Fruit fly (Drosophila melanogaster) whole organism, embryonic: ENCODE results near the gene CG31910.

ENCODE experiments used
- B-H1 ChIP-seq: fragments of 200-800 bp; sonication (Bioruptor generic); IDR thresholded peaks from 3 replicates; pipeline ENCODE4 v1.3.6; 2022; ENCODE audit warnings: missing biosample characterization, missing genetic modification characterization
- Blimp-1 ChIP-seq: fragments of 200-800 bp; sonication (Bioruptor generic); optimal IDR thresholded peaks from 3 replicates; lab custom pipeline; 2018; ENCODE audit warnings: missing biosample characterization, missing genetic modification characterization, mild to moderate bottlenecking, moderate library complexity, missing genetic modification reagents
- CG10147 ChIP-seq: fragments of 200-800 bp; sonication (Bioruptor generic); optimal IDR thresholded peaks from 2 replicates; lab custom pipeline; 2019; ENCODE audit warnings: missing biosample characterization, mild to moderate bottlenecking, missing genetic modification characterization, moderate library complexity
- CG11398 ChIP-seq: fragments of 200-800 bp; sonication (Bioruptor generic); optimal IDR thresholded peaks from 2 replicates; lab custom pipeline; 2016; ENCODE audit warnings: missing biosample characterization, missing genetic modification characterization
- CG12219 ChIP-seq: fragments of 200-800 bp; sonication (Bioruptor generic); optimal IDR thresholded peaks from 3 replicates; lab custom pipeline; 2018; ENCODE audit warnings: missing biosample characterization, mild to moderate bottlenecking, missing genetic modification characterization
- CG13624 ChIP-seq: fragments of 200-800 bp; sonication (Bioruptor generic); optimal IDR thresholded peaks from 2 replicates; lab custom pipeline; 2016; ENCODE audit warnings: missing biosample characterization, missing genetic modification characterization
- CG14710 ChIP-seq: fragments of 200-800 bp; sonication (Bioruptor generic); optimal IDR thresholded peaks from 3 replicates; lab custom pipeline; 2019; ENCODE audit warnings: missing biosample characterization, mild to moderate bottlenecking, missing genetic modification characterization, moderate library complexity
- CG15073 ChIP-seq: fragments of 200-800 bp; sonication (Bioruptor generic); optimal IDR thresholded peaks from 2 replicates; lab custom pipeline; 2016; ENCODE audit warnings: missing biosample characterization, missing genetic modification characterization
- CG15269 ChIP-seq: fragments of 200-800 bp; sonication (Bioruptor generic); optimal IDR thresholded peaks from 2 replicates; lab custom pipeline; 2018; ENCODE audit warnings: missing biosample characterization, mild to moderate bottlenecking, missing genetic modification characterization, moderate library complexity
- CG1647 ChIP-seq: fragments of 200-800 bp; sonication (Bioruptor generic); optimal IDR thresholded peaks from 3 replicates; lab custom pipeline; 2016; ENCODE audit warnings: missing biosample characterization, missing genetic modification characterization
- CG16779 ChIP-seq: fragments of 200-800 bp; sonication (Bioruptor generic); IDR thresholded peaks from 2 replicates; pipeline ENCODE4 v1.3.6; 2022; ENCODE audit warnings: missing biosample characterization, missing genetic modification characterization
- CG17328 ChIP-seq: fragments of 200-800 bp; sonication (Bioruptor generic); IDR thresholded peaks from 2 replicates; pipeline ENCODE4 v1.3.6; 2022; ENCODE audit warnings: missing biosample characterization, missing genetic modification characterization
- CG17802 ChIP-seq: fragments of 200-800 bp; sonication (Bioruptor generic); optimal IDR thresholded peaks from 2 replicates; lab custom pipeline; 2018; ENCODE audit warnings: missing biosample characterization, mild to moderate bottlenecking, missing genetic modification characterization, moderate library complexity
- CG3281 ChIP-seq: fragments of 200-800 bp; sonication (Bioruptor generic); optimal IDR thresholded peaks from 3 replicates; lab custom pipeline; 2017; ENCODE audit warnings: missing biosample characterization, mild to moderate bottlenecking, missing genetic modification characterization
- CG4360 ChIP-seq: fragments of 200-800 bp; sonication (Bioruptor generic); IDR thresholded peaks from 2 replicates; pipeline ENCODE4 v1.3.6; 2022; ENCODE audit warnings: missing biosample characterization, missing genetic modification characterization
- CG8359 ChIP-seq: fragments of 200-800 bp; sonication (Bioruptor generic); optimal IDR thresholded peaks from 2 replicates; lab custom pipeline; 2017; ENCODE audit warnings: missing biosample characterization, mild to moderate bottlenecking, missing genetic modification characterization, borderline replicate concordance
- CG8478 ChIP-seq: fragments of >200 bp; optimal IDR thresholded peaks from 2 replicates; lab custom pipeline; 2018
- CTCF ChIP-seq: fragments of 200-800 bp; sonication (Bioruptor generic); optimal IDR thresholded peaks from 2 replicates; lab custom pipeline; 2017; ENCODE audit warnings: missing biosample characterization, mild to moderate bottlenecking, missing genetic modification characterization, moderate library complexity
- Drgx ChIP-seq: fragments of 200-800 bp; sonication (Bioruptor generic); IDR thresholded peaks from 2 replicates; pipeline ENCODE4 v1.3.6; 2022; ENCODE audit warnings: missing biosample characterization, missing genetic modification characterization
- E2f2 ChIP-seq: fragments of 200-800 bp; sonication (Bioruptor generic); IDR thresholded peaks from 2 replicates; pipeline ENCODE4 v1.3.6; 2022; ENCODE audit warnings: missing biosample characterization, missing genetic modification characterization
- Eip74EF ChIP-seq, 2 experiments: fragments of 200-800 bp in 1 of 2; fragments of >200 bp in 1 of 2; sonication (Bioruptor generic) in 1 of 2; optimal IDR thresholded peaks; 2 replicates each; lab custom pipeline; 2017 to 2019; ENCODE audit warnings: missing biosample characterization in 2 of 2, missing genetic modification characterization in 2 of 2, mild to moderate bottlenecking in 1 of 2, moderate library complexity in 1 of 2
- Fer1 ChIP-seq: fragments of 200-800 bp; sonication (Bioruptor generic); optimal IDR thresholded peaks from 2 replicates; lab custom pipeline; 2017; ENCODE audit warnings: missing biosample characterization, mild to moderate bottlenecking, missing genetic modification characterization
- Fer3 ChIP-seq: fragments of 200-800 bp; sonication (Bioruptor generic); optimal IDR thresholded peaks from 2 replicates; lab custom pipeline; 2018; ENCODE audit warnings: missing biosample characterization, mild to moderate bottlenecking, missing genetic modification characterization, moderate library complexity
- Hand ChIP-seq: fragments of 200-800 bp; sonication (Bioruptor generic); optimal IDR thresholded peaks from 2 replicates; lab custom pipeline; 2017; ENCODE audit warnings: mild to moderate bottlenecking, missing biosample characterization, missing genetic modification reagents, missing genetic modification characterization
- Hsf ChIP-seq: fragments of 200-800 bp; sonication (Bioruptor generic); optimal IDR thresholded peaks from 3 replicates; lab custom pipeline; 2016; ENCODE audit warnings: missing biosample characterization, missing genetic modification characterization
- Mes4 ChIP-seq: fragments of 200-800 bp; sonication (Bioruptor generic); optimal IDR thresholded peaks from 2 replicates; lab custom pipeline; 2016; ENCODE audit warnings: missing biosample characterization, missing genetic modification characterization
- NFAT ChIP-seq: fragments of 200-800 bp; sonication (Bioruptor generic); IDR thresholded peaks from 2 replicates; pipeline ENCODE4 v1.3.6; 2022; ENCODE audit warnings: missing biosample characterization, missing genetic modification characterization
- Nf-YB ChIP-seq: fragments of 200-800 bp; sonication (Bioruptor generic); optimal IDR thresholded peaks from 3 replicates; lab custom pipeline; 2019; ENCODE audit warnings: missing biosample characterization, mild to moderate bottlenecking, missing genetic modification characterization, moderate library complexity
- Rfx ChIP-seq: fragments of 200-800 bp; sonication (Bioruptor generic); IDR thresholded peaks from 2 replicates; pipeline ENCODE4 v1.3.6; 2022; ENCODE audit warnings: missing biosample characterization, missing genetic modification characterization
- Ssrp ChIP-seq: fragments of 200-800 bp; sonication (Bioruptor generic); optimal IDR thresholded peaks from 2 replicates; lab custom pipeline; 2018; ENCODE audit warnings: missing biosample characterization, mild to moderate bottlenecking, missing genetic modification characterization, moderate library complexity
- aop ChIP-seq: fragments of 200-800 bp; sonication (Bioruptor generic); IDR thresholded peaks from 2 replicates; pipeline ENCODE4 v1.3.6; 2022; ENCODE audit warnings: missing biosample characterization, missing genetic modification characterization
- ato ChIP-seq: fragments of 200-800 bp; sonication (Bioruptor generic); IDR thresholded peaks from 2 replicates; pipeline ENCODE4 v1.3.6; 2022; ENCODE audit warnings: missing biosample characterization, missing genetic modification characterization; ENCODE audit not compliant: partially characterized antibody
- cas ChIP-seq: fragments of 200-800 bp; sonication (Bioruptor generic); IDR thresholded peaks from 2 replicates; pipeline ENCODE4 v1.3.6; 2022; ENCODE audit warnings: missing biosample characterization, missing genetic modification characterization
- corto ChIP-seq: fragments of 200-800 bp; sonication (Bioruptor generic); optimal IDR thresholded peaks from 2 replicates; lab custom pipeline; 2016; ENCODE audit warnings: missing biosample characterization, mild to moderate bottlenecking, missing genetic modification characterization, moderate library complexity
- fd102C ChIP-seq: fragments of 200-800 bp; sonication (Bioruptor generic); optimal IDR thresholded peaks from 2 replicates; lab custom pipeline; 2018; ENCODE audit warnings: missing biosample characterization, mild to moderate bottlenecking, missing genetic modification characterization, moderate library complexity
- fru ChIP-seq: fragments of >200 bp; optimal IDR thresholded peaks from 2 replicates; lab custom pipeline; 2017
- fu2 ChIP-seq: fragments of 200-800 bp; sonication (Bioruptor generic); optimal IDR thresholded peaks from 2 replicates; lab custom pipeline; 2016; ENCODE audit warnings: missing biosample characterization, missing genetic modification characterization
- gce ChIP-seq: fragments of 200-800 bp; sonication (Bioruptor generic); IDR thresholded peaks from 3 replicates; pipeline ENCODE4 v1.3.6; 2022; ENCODE audit warnings: missing biosample characterization, missing genetic modification characterization
- grau ChIP-seq: fragments of 200-800 bp; optimal IDR thresholded peaks from 3 replicates; lab custom pipeline; 2019; ENCODE audit warnings: missing biosample characterization, mild to moderate bottlenecking, missing genetic modification characterization, moderate library complexity
- gsb ChIP-seq: fragments of 200-800 bp; sonication (Bioruptor generic); IDR thresholded peaks from 2 replicates; pipeline ENCODE4 v1.3.6; 2022; ENCODE audit warnings: missing biosample characterization, missing genetic modification characterization
- her ChIP-seq: fragments of 200-800 bp; sonication (Bioruptor generic); optimal IDR thresholded peaks from 2 replicates; lab custom pipeline; 2016; ENCODE audit warnings: missing biosample characterization, missing genetic modification characterization
- ken ChIP-seq: fragments of 200-800 bp; sonication (Bioruptor generic); IDR thresholded peaks from 3 replicates; pipeline ENCODE4 v1.3.6; 2022; ENCODE audit warnings: missing biosample characterization, missing genetic modification characterization
- lmd ChIP-seq: fragments of 200-800 bp; sonication (Bioruptor generic); IDR thresholded peaks from 2 replicates; pipeline ENCODE4 v1.3.6; 2022; ENCODE audit warnings: missing biosample characterization, missing genetic modification characterization
- pb ChIP-seq: fragments of 200-800 bp; sonication (Bioruptor generic); optimal IDR thresholded peaks from 3 replicates; lab custom pipeline; 2016; ENCODE audit warnings: missing biosample characterization, missing genetic modification characterization
- phol ChIP-seq: fragments of 200-800 bp; sonication (Bioruptor generic); optimal IDR thresholded peaks from 3 replicates; lab custom pipeline; 2018; ENCODE audit warnings: missing biosample characterization, mild to moderate bottlenecking, missing genetic modification characterization, moderate library complexity
- pros ChIP-seq: fragments of 200-800 bp; sonication (Bioruptor generic); optimal IDR thresholded peaks from 3 replicates; lab custom pipeline; 2019; ENCODE audit warnings: missing biosample characterization, mild to moderate bottlenecking, missing genetic modification characterization, moderate library complexity
- ro ChIP-seq: fragments of 200-800 bp; sonication (Bioruptor generic); IDR thresholded peaks from 2 replicates; pipeline ENCODE4 v1.3.6; 2022; ENCODE audit warnings: missing biosample characterization, missing genetic modification characterization
- run ChIP-seq: fragments of 200-800 bp; sonication (Bioruptor generic); optimal IDR thresholded peaks from 3 replicates; lab custom pipeline; 2018; ENCODE audit warnings: missing biosample characterization, mild to moderate bottlenecking, missing genetic modification characterization
- sd ChIP-seq: fragments of 200-800 bp; sonication (Bioruptor generic); optimal IDR thresholded peaks from 3 replicates; lab custom pipeline; 2018; ENCODE audit warnings: missing biosample characterization, mild to moderate bottlenecking, missing genetic modification characterization, moderate library complexity
- sima ChIP-seq: fragments of 200-800 bp; sonication (Bioruptor generic); optimal IDR thresholded peaks from 2 replicates; lab custom pipeline; 2016; ENCODE audit warnings: missing biosample characterization, missing genetic modification characterization
- sisA ChIP-seq: fragments of 200-800 bp; sonication (Bioruptor generic); IDR thresholded peaks from 2 replicates; pipeline ENCODE4 v1.3.6; 2022; ENCODE audit warnings: missing biosample characterization, missing genetic modification characterization
- trem ChIP-seq: fragments of 200-800 bp; optimal IDR thresholded peaks from 3 replicates; lab custom pipeline; 2019; ENCODE audit warnings: missing biosample characterization, mild to moderate bottlenecking, missing genetic modification characterization, moderate library complexity
- z ChIP-seq: fragments of 200-800 bp; sonication (Bioruptor generic); IDR thresholded peaks from 3 replicates; pipeline ENCODE4 v1.3.6; 2022; ENCODE audit warnings: missing biosample characterization, missing genetic modification characterization

The CG31910 gene

dm6 chr2L:6794956-6795522 lies 49.6 kb upstream of the CG31910 start (continued):
- TF ChIP-seq gce (GFP tag; lab: Robert Waterston, UW) (no peak), Blimp-1 (GFP tag; lab: Kevin White, UChicago) (peak; percentile 5), Nf-YB (GFP tag; lab: Kevin White, UChicago) (no peak), corto (GFP tag; lab: Kevin White, UChicago) (no peak), her (GFP tag; lab: Kevin White, UChicago) (no peak), B-H1 (GFP tag; lab: Robert Waterston, UW) (no peak), CTCF (GFP tag; lab: Kevin White, UChicago) (no peak), sd (tag; lab: Kevin White, UChicago) (peak; percentile 52), sisA (GFP tag; lab: Robert Waterston, UW) (0 out of 2 replicates have a peak, but pooled peaks have one; percentile 20), Fer3 (peak; percentile 13), ro (GFP tag; lab: Robert Waterston, UW) (no peak), gsb (GFP tag; lab: Robert Waterston, UW) (no peak), trem (tag; lab: Kevin White, UChicago) (no peak), Ssrp (tag; lab: Kevin White, UChicago) (no peak), Hand (GFP tag; lab: Kevin White, UChicago) (no peak), Mes4 (GFP tag; lab: Kevin White, UChicago) (no peak), fru (lab: Kevin White, UChicago) (no peak), CG8478 (lab: Kevin White, UChicago) (no peak), CG15269 (tag; lab: Kevin White, UChicago) (peak; percentile 16), grau (tag; lab: Kevin White, UChicago) (peak; percentile 19), E2f2 (GFP tag; lab: Robert Waterston, UW) (no peak), aop (GFP tag; lab: Robert Waterston, UW) (no peak), sima (GFP tag; lab: Kevin White, UChicago) (no peak), run (no peak), fu2 (GFP tag; lab: Kevin White, UChicago) (no peak), Rfx (GFP tag; lab: Robert Waterston, UW) (peak; percentile 30), lmd (peak; percentile 32; the same call in 1 of the 2 replicates), CG14710 (tag; lab: Kevin White, UChicago) (no peak), CG8359 (no peak), CG11398 (GFP tag; lab: Kevin White, UChicago) (no peak), CG17328 (peak; percentile 43; the same call in 1 of the 2 replicates), pb (GFP tag; lab: Kevin White, UChicago) (no peak), fd102C (GFP tag; lab: Kevin White, UChicago) (no peak), NFAT (GFP tag; lab: Robert Waterston, UW) (peak; percentile 26; the same call in 1 of the 2 replicates), CG15073 (GFP tag; lab: Kevin White, UChicago) (no peak), CG3281 (GFP tag; lab: Kevin White, UChicago) (no peak), ato (no peak), CG10147 (GFP tag; lab: Kevin White, UChicago) (peak; percentile 45), cas (GFP tag; lab: Robert Waterston, UW) (no peak), Hsf (no peak), CG1647 (no peak), CG13624 (GFP tag; lab: Kevin White, UChicago) (peak; percentile 24)

- no peak for TF ChIP-seq Eip74EF (GFP tag; optimal IDR thresholded peaks at IDR 0.05; lab: Kevin White, UChicago)
- TF ChIP-seq CG17802 (tag; lab: Kevin White, UChicago) = no peak
- no peak for TF ChIP-seq Drgx
- TF ChIP-seq pros (GFP tag; lab: Kevin White, UChicago) = peak; percentile 97
- no peak for TF ChIP-seq CG12219
- no peak for TF ChIP-seq ken (GFP tag; lab: Robert Waterston, UW)
- no peak for TF ChIP-seq phol (tag; lab: Kevin White, UChicago)
- no peak for TF ChIP-seq Rfx (GFP tag; lab: Robert Waterston, UW)
- TF ChIP-seq CG4360 (GFP tag; lab: Robert Waterston, UW) = no peak
- TF ChIP-seq Hand (GFP tag; lab: Kevin White, UChicago) = no peak
- 0 out of 2 replicates have a peak, but pooled peaks have one; percentile 16 for TF ChIP-seq CG16779 (GFP tag; lab: Robert Waterston, UW)
- TF ChIP-seq Fer1 = no peak
- peak; percentile 97 for TF ChIP-seq z (GFP tag; lab: Robert Waterston, UW)
Observed at dm6 chr2L:6794418-6794793, 49.0 kb upstream of the CG31910 start.
